Worm (Caenorhabditis elegans) whole organism, L4 larva: Measurements from ENCODE around the gene psr-1.

ENCODE experiments used
- F49E8.2 ChIP-seq: sonication (generic microtip); optimal IDR thresholded peaks from 2 replicates; lab custom pipeline; 2016; ENCODE audit warnings: missing compliant biosample characterization, mild to moderate bottlenecking, missing genetic modification characterization, borderline replicate concordance
- daf-8 ChIP-seq: fragments of 200-800 bp; sonication (Bioruptor generic); IDR thresholded peaks from 2 replicates; pipeline ENCODE4 v1.3.6; 2022; ENCODE audit warnings: missing genetic modification characterization, missing compliant biosample characterization
- egl-27 ChIP-seq: sonication (generic microtip); optimal IDR thresholded peaks from 3 replicates; lab custom pipeline; 2017; ENCODE audit warnings: missing biosample characterization, missing genetic modification reagents, missing genetic modification characterization
- jun-1 ChIP-seq: fragments of 150-350 bp; optimal IDR thresholded peaks from 2 replicates; lab custom pipeline; 2014; ENCODE audit warnings: missing biosample characterization, missing genetic modification reagents, missing genetic modification characterization
- lin-15B ChIP-seq: fragments of 150-350 bp; sonication (generic microtip); optimal IDR thresholded peaks from 3 replicates; lab custom pipeline; 2014; ENCODE audit warnings: missing biosample characterization, missing genetic modification characterization
- lin-38 ChIP-seq: fragments of 200-800 bp; sonication (Bioruptor generic); IDR thresholded peaks from 2 replicates; pipeline ENCODE4 v1.3.6; 2022; ENCODE audit warnings: missing genetic modification reagents, missing genetic modification characterization, missing compliant biosample characterization
- mdl-1 ChIP-seq, 2 experiments: fragments of 150-350 bp in 1 of 2; sonication (generic microtip) in 1 of 2; optimal IDR thresholded peaks; 2 replicates each; lab custom pipeline; 2014 to 2017; ENCODE audit warnings: missing biosample characterization in 2 of 2, missing genetic modification characterization in 2 of 2
- mdt-29 ChIP-seq: fragments of 200-800 bp; sonication (Bioruptor generic); IDR thresholded peaks from 2 replicates; pipeline ENCODE4 v1.3.6; 2022; ENCODE audit warnings: missing genetic modification reagents, missing genetic modification characterization, missing compliant biosample characterization
- mxl-3 ChIP-seq: fragments of 200-800 bp; sonication (Bioruptor generic); optimal IDR thresholded peaks from 2 replicates; lab custom pipeline; 2018; ENCODE audit warnings: mild to moderate bottlenecking, missing genetic modification characterization, missing compliant biosample characterization
- nhr-237 ChIP-seq: sonication (generic microtip); optimal IDR thresholded peaks from 2 replicates; lab custom pipeline; 2017; ENCODE audit warnings: missing biosample characterization, missing genetic modification characterization
- pha-4 ChIP-seq, 2 experiments: fragments of 150-350 bp in 1 of 2; fragments of 200-800 bp in 1 of 2; sonication (Bioruptor generic) in 1 of 2; IDR thresholded peaks in 1 of 2; optimal IDR thresholded peaks in 1 of 2; 2 replicates each; pipeline versions ENCODE4 v1.3.6 to Lab custom; 2014 to 2022; ENCODE audit warnings: missing genetic modification characterization in 2 of 2, missing genetic modification reagents in 2 of 2, missing biosample characterization in 1 of 2, missing compliant biosample characterization in 1 of 2
- php-3 ChIP-seq: fragments of 200-800 bp; sonication (Bioruptor generic); IDR thresholded peaks from 2 replicates; pipeline ENCODE4 v1.3.6; 2022; ENCODE audit warnings: missing genetic modification reagents, missing genetic modification characterization, missing compliant biosample characterization
- snpc-4 ChIP-seq: fragments of 150-350 bp; optimal IDR thresholded peaks from 2 replicates; lab custom pipeline; 2014; ENCODE audit warnings: missing biosample characterization, missing genetic modification characterization
- unc-130 ChIP-seq: sonication (generic microtip); optimal IDR thresholded peaks from 2 replicates; lab custom pipeline; 2016; ENCODE audit warnings: missing genetic modification reagents, missing genetic modification characterization, missing compliant biosample characterization

DNA sequence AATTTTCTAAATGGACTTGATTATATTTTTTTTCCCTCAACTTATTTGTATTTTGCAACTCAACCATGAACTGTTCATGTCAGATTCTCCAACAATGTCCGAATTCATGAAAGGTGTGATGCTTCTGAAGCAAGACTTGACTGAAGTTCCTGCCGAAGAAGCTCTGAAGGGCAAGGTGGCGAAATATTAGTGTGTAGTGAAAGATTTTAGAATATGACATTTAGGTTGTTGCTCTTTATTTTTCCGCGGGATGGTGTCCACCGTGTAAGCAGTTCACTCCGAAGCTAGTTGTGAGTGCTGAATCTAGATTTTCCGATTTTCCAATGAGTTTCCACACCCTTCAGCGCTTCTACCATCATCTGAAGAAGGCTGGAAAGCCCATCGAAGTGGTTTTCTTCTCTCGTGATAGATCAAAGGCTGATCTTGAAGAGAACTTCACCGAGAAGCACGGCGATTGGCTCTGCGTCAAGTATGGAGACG is 657 bp upstream of the psr-1 start, which contains the start of gene F29B9.5:
- no peak for TF ChIP-seq nhr-237 (tag; lab: Kevin White, UChicago)
- no peak for TF ChIP-seq mdt-29 (GFP tag; lab: Robert Waterston, UW)
- no peak for TF ChIP-seq unc-130 (GFP tag; lab: Kevin White, UChicago)
- no peak for TF ChIP-seq jun-1 (tag; lab: Kevin White, UChicago)
- TF ChIP-seq egl-27 (tag; lab: Kevin White, UChicago), result no peak
- TF ChIP-seq lin-15B (tag; lab: Kevin White, UChicago), result no peak
- no peak for TF ChIP-seq mdl-1 (tag; optimal IDR thresholded peaks at IDR 0.05; lab: Kevin White, UChicago)
- peak; percentile 80 for TF ChIP-seq F49E8.2 (tag; lab: Kevin White, UChicago)
- peak; percentile 54 for TF ChIP-seq lin-38 (GFP tag; lab: Robert Waterston, UW)
- TF ChIP-seq php-3 (GFP tag; lab: Robert Waterston, UW), result no peak
- no peak for TF ChIP-seq mxl-3 (GFP tag; lab: Kevin White, UChicago)
- 0 out of 2 replicates have a peak, but pooled peaks have one; percentile 35 for TF ChIP-seq pha-4 (GFP tag; IDR thresholded peaks at IDR 0.05; lab: Robert Waterston, UW)
- no peak for TF ChIP-seq pha-4 (tag; optimal IDR thresholded peaks at IDR 0.05; lab: Kevin White, UChicago)
- no peak for TF ChIP-seq snpc-4 (tag; lab: Kevin White, UChicago)
- no peak for TF ChIP-seq daf-8
